Worm (Caenorhabditis elegans): ENCODE results near the gene C44H9.5.
"Not testable (repeated sequence)": the region's sequence is repeated elsewhere in the genome, so short reads cannot be mapped to it uniquely, and the experiment has no call there.

The C44H9.5 gene

ce11 chrV:12869948-12870347, 20.3 kb upstream of the C44H9.5 start, which contains the start of gene T07F10.3:
Gene T07F10.3 (minus strand): TSS chrV:12870045.
- TF ChIP-seq egl-27 (tag; optimal IDR thresholded peaks at IDR 0.05) = no peak
- no peak for TF ChIP-seq elt-1 (tag; optimal IDR thresholded peaks at IDR 0.05)
- TF ChIP-seq nhr-23 (tag; optimal IDR thresholded peaks at IDR 0.05) = peak; percentile 94
- no peak for TF ChIP-seq mml-1 (tag; optimal IDR thresholded peaks at IDR 0.05)
- TF ChIP-seq tbx-2 (tag; optimal IDR thresholded peaks at IDR 0.05) = peak; percentile 43
- TF ChIP-seq aly-2 (tag; optimal IDR thresholded peaks at IDR 0.05) = no peak
- peak; percentile 18 for TF ChIP-seq lin-39 (tag; optimal IDR thresholded peaks at IDR 0.05)
- TF ChIP-seq egl-5 (tag; optimal IDR thresholded peaks at IDR 0.05) = no peak
- no peak for TF ChIP-seq eor-1 (tag; optimal IDR thresholded peaks at IDR 0.05)
- TF ChIP-seq sea-2 (GFP tag; optimal IDR thresholded peaks at IDR 0.05) = no peak
- peak; percentile 85 for TF ChIP-seq nfya-1 (tag; optimal IDR thresholded peaks at IDR 0.05; ENCODE audit: insufficient read depth)
- no peak for TF ChIP-seq ztf-4 (tag; optimal IDR thresholded peaks at IDR 0.05)
- no peak for TF ChIP-seq nhr-11 (tag; optimal IDR thresholded peaks at IDR 0.05)
- no peak for TF ChIP-seq nhr-77 (tag; optimal IDR thresholded peaks at IDR 0.05)
- TF ChIP-seq R02D3.7 (tag; optimal IDR thresholded peaks at IDR 0.05) = peak; percentile 74
- TF ChIP-seq jun-1 (tag; optimal IDR thresholded peaks at IDR 0.05) = peak; percentile 22
- TF ChIP-seq nhr-67 (tag; optimal IDR thresholded peaks at IDR 0.05) = no peak
- peak; percentile 60 for TF ChIP-seq ceh-82 (tag; optimal IDR thresholded peaks at IDR 0.05)
- peak; percentile 94 for TF ChIP-seq pha-4 (tag; optimal IDR thresholded peaks at IDR 0.05)
- no peak for TF ChIP-seq unc-62 (GFP tag; optimal IDR thresholded peaks at IDR 0.05)
- TF ChIP-seq elt-2 (tag; optimal IDR thresholded peaks at IDR 0.05) = peak; percentile 57
- peak; percentile 74 for TF ChIP-seq nhr-25 (tag; optimal IDR thresholded peaks at IDR 0.05)
- no peak for TF ChIP-seq mdl-1 (tag; optimal IDR thresholded peaks at IDR 0.05)
- TF ChIP-seq fkh-10 (GFP tag; optimal IDR thresholded peaks at IDR 0.05) = no peak
- TF ChIP-seq pqm-1 (tag; optimal IDR thresholded peaks at IDR 0.05) = peak; percentile 57
- TF ChIP-seq nhr-76 (tag; optimal IDR thresholded peaks at IDR 0.05) = no peak
- TF ChIP-seq fos-1 (tag; optimal IDR thresholded peaks at IDR 0.05) = no peak
- no peak for TF ChIP-seq unc-39 (tag; optimal IDR thresholded peaks at IDR 0.05)
- TF ChIP-seq ceh-16 (tag; optimal IDR thresholded peaks at IDR 0.05) = no peak
- no peak for TF ChIP-seq elt-3 (tag; optimal IDR thresholded peaks at IDR 0.05)
- peak; percentile 97 for TF ChIP-seq nhr-43 (tag; optimal IDR thresholded peaks at IDR 0.05; ENCODE audit: poor library complexity, severe bottlenecking)
- TF ChIP-seq lsy-12 (tag; optimal IDR thresholded peaks at IDR 0.05) = peak; percentile 89
- TF ChIP-seq ama-1 (optimal IDR thresholded peaks at IDR 0.05) = no peak
- peak; percentile 84 for TF ChIP-seq lin-15B (tag; optimal IDR thresholded peaks at IDR 0.05)
- TF ChIP-seq ceh-28 (tag; optimal IDR thresholded peaks at IDR 0.05) = peak; percentile 31
- peak; percentile 66 for TF ChIP-seq hmg-11 (tag; optimal IDR thresholded peaks at IDR 0.05)

ce11 chrV:12867997-12868396, 18.3 kb upstream of the C44H9.5 start, which contains the start of gene nspg-1:
Gene nspg-1 (minus strand): TSS chrV:12868097.
- TF ChIP-seq jun-1 (tag; optimal IDR thresholded peaks at IDR 0.05) (no peak), pha-4 (tag; optimal IDR thresholded peaks at IDR 0.05) (peak; percentile 49)

- TF ChIP-seq nfya-1 (tag; optimal IDR thresholded peaks at IDR 0.05; ENCODE audit: insufficient read depth); fkh-10 (GFP tag; optimal IDR thresholded peaks at IDR 0.05); egl-5 (tag; optimal IDR thresholded peaks at IDR 0.05): not testable (repeated sequence)
Measured at ce11 chrV:12865615-12866014, 16.0 kb upstream of the C44H9.5 start, which contains the start of gene T07F10.5. Gene T07F10.5 (plus strand): TSS chrV:12865915.

ce11 chrV:12859144-12859543, 9.5 kb upstream of the C44H9.5 start, which contains the start of gene anp-1:
Gene anp-1 (plus strand): TSS chrV:12859444.
- TF ChIP-seq pqm-1 (tag; optimal IDR thresholded peaks at IDR 0.05) = no peak
- no peak for TF ChIP-seq ama-1 (optimal IDR thresholded peaks at IDR 0.05)
- no peak for TF ChIP-seq nhr-28 (tag; optimal IDR thresholded peaks at IDR 0.05)
- no peak for TF ChIP-seq fkh-10 (GFP tag; optimal IDR thresholded peaks at IDR 0.05)
- no peak for TF ChIP-seq nhr-67 (tag; optimal IDR thresholded peaks at IDR 0.05)
- no peak for TF ChIP-seq nhr-43 (tag; optimal IDR thresholded peaks at IDR 0.05; ENCODE audit: poor library complexity, severe bottlenecking)
- TF ChIP-seq elt-2 (tag; optimal IDR thresholded peaks at IDR 0.05) = no peak
- no peak for TF ChIP-seq ztf-11 (tag; optimal IDR thresholded peaks at IDR 0.05)
- TF ChIP-seq hmg-11 (tag; optimal IDR thresholded peaks at IDR 0.05) = no peak
- no peak for TF ChIP-seq nhr-23 (tag; optimal IDR thresholded peaks at IDR 0.05)
- no peak for TF ChIP-seq nhr-12 (tag; optimal IDR thresholded peaks at IDR 0.05)
- TF ChIP-seq ceh-16 (tag; optimal IDR thresholded peaks at IDR 0.05) = no peak
- no peak for TF ChIP-seq lin-15B (tag; optimal IDR thresholded peaks at IDR 0.05)
- TF ChIP-seq unc-39 (tag; optimal IDR thresholded peaks at IDR 0.05) = no peak
- no peak for TF ChIP-seq ZK546.5 (tag; optimal IDR thresholded peaks at IDR 0.05)
